Fruit fly (Drosophila melanogaster) whole organism, wandering third instar larva: Measurements from ENCODE around the gene CG5162.

Experiments used
- Abd-B ChIP-seq: fragments of >200 bp; optimal IDR thresholded peaks from 2 replicates; lab custom pipeline; 2017; ENCODE audit warnings: missing biosample characterization, missing genetic modification characterization
- CG32264 ChIP-seq: fragments of 200-800 bp; sonication (Bioruptor generic); optimal IDR thresholded peaks from 2 replicates; lab custom pipeline; 2016; ENCODE audit warnings: missing biosample characterization, missing genetic modification characterization
- CG9705 ChIP-seq: fragments of 200-800 bp; sonication (Bioruptor generic); optimal IDR thresholded peaks from 2 replicates; lab custom pipeline; 2018; ENCODE audit warnings: missing biosample characterization, mild to moderate bottlenecking, missing genetic modification characterization
- CrebA ChIP-seq: fragments of 200-800 bp; sonication (Bioruptor generic); optimal IDR thresholded peaks from 2 replicates; lab custom pipeline; 2016; ENCODE audit warnings: missing biosample characterization, mild to moderate bottlenecking, missing genetic modification characterization, borderline replicate concordance
- Dfd ChIP-seq: fragments of >200 bp; optimal IDR thresholded peaks from 2 replicates; lab custom pipeline; 2017; ENCODE audit warnings: missing biosample characterization, missing genetic modification characterization
- Dif ChIP-seq: fragments of 200-275, 200-300 bp; sonication (Bioruptor generic); optimal IDR thresholded peaks from 2 replicates; lab custom pipeline; 2018; ENCODE audit warnings: missing biosample characterization, missing genetic modification characterization; ENCODE audit not compliant: partially characterized antibody
- HLH106 ChIP-seq: fragments of 200-800 bp; optimal IDR thresholded peaks from 3 replicates; lab custom pipeline; 2019; ENCODE audit warnings: missing biosample characterization, mild to moderate bottlenecking, missing genetic modification characterization, moderate library complexity
- Hnf4 ChIP-seq: fragments of 200-800 bp; sonication (Bioruptor generic); optimal IDR thresholded peaks from 2 replicates; lab custom pipeline; 2016; ENCODE audit warnings: missing biosample characterization, mild to moderate bottlenecking, missing genetic modification characterization
- Hr83 ChIP-seq: fragments of 200-300 bp; sonication (Bioruptor generic); optimal IDR thresholded peaks from 2 replicates; lab custom pipeline; 2016; ENCODE audit warnings: missing biosample characterization, mild to moderate bottlenecking, missing genetic modification characterization, moderate library complexity; ENCODE audit not compliant: poor library complexity, severe bottlenecking
- Jra ChIP-seq: sonication (Bioruptor generic); optimal IDR thresholded peaks from 2 replicates; lab custom pipeline; 2016; ENCODE audit warnings: missing biosample characterization, missing genetic modification characterization
- Mio ChIP-seq: sonication (Bioruptor generic); optimal IDR thresholded peaks from 2 replicates; lab custom pipeline; 2016; ENCODE audit warnings: missing biosample characterization, missing genetic modification characterization
- Myc ChIP-seq: fragments of >200 bp; optimal IDR thresholded peaks from 2 replicates; lab custom pipeline; 2017
- N ChIP-seq: fragments of >200 bp; optimal IDR thresholded peaks from 2 replicates; lab custom pipeline; 2018; ENCODE audit warnings: missing biosample characterization, missing external identifiers, missing genetic modification characterization
- OdsH ChIP-seq: fragments of 200-800 bp; sonication (Bioruptor generic); optimal IDR thresholded peaks from 2 replicates; lab custom pipeline; 2016; ENCODE audit warnings: missing biosample characterization, mild to moderate bottlenecking, missing genetic modification characterization
- Rel ChIP-seq, 2 experiments: fragments of 200-800 bp; sonication (Bioruptor generic) in 1 of 2; optimal IDR thresholded peaks; 2 replicates in 1 of 2; 3 replicates in 1 of 2; lab custom pipeline; 2016 to 2019; ENCODE audit warnings: mild to moderate bottlenecking in 2 of 2, missing biosample characterization in 2 of 2, missing genetic modification characterization in 2 of 2, moderate library complexity in 1 of 2
- Sp1 ChIP-seq: fragments of 200-800 bp; sonication (Bioruptor generic); optimal IDR thresholded peaks from 3 replicates; lab custom pipeline; 2019; ENCODE audit warnings: missing biosample characterization, mild to moderate bottlenecking, missing genetic modification characterization, moderate library complexity
- Vsx2 ChIP-seq: fragments of 200-300, 225-300 bp; sonication (Bioruptor generic); optimal IDR thresholded peaks from 2 replicates; lab custom pipeline; 2018; ENCODE audit warnings: missing biosample characterization, missing genetic modification characterization; ENCODE audit not compliant: partially characterized antibody
- br ChIP-seq: fragments of 200-800 bp; sonication (Bioruptor generic); optimal IDR thresholded peaks from 2 replicates; lab custom pipeline; 2016; ENCODE audit warnings: missing biosample characterization, missing genetic modification characterization
- dl ChIP-seq, 2 experiments: fragments of 175-275, 200-275 bp in 1 of 2; fragments of 200-275 bp in 1 of 2; sonication (Bioruptor generic); optimal IDR thresholded peaks; lab custom pipeline; 2018; ENCODE audit warnings: mild to moderate bottlenecking in 2 of 2, missing biosample characterization in 2 of 2, missing genetic modification characterization in 2 of 2, moderate library complexity in 2 of 2; ENCODE audit not compliant: partially characterized antibody in 2 of 2, insufficient read depth in 1 of 2
- dmrt93B ChIP-seq: fragments of 200-800 bp; sonication (Bioruptor generic); optimal IDR thresholded peaks from 2 replicates; lab custom pipeline; 2018; ENCODE audit warnings: missing biosample characterization, mild to moderate bottlenecking, missing genetic modification characterization
- ey ChIP-seq: fragments of 200-800 bp; sonication (Bioruptor generic); optimal IDR thresholded peaks from 2 replicates; lab custom pipeline; 2016; ENCODE audit warnings: missing biosample characterization, missing genetic modification characterization
- foxo ChIP-seq, 2 experiments: fragments of 200-800 bp; sonication (Bioruptor generic); optimal IDR thresholded peaks; 2 replicates in 1 of 2; 3 replicates in 1 of 2; lab custom pipeline; 2016 to 2017; ENCODE audit warnings: missing biosample characterization in 2 of 2, missing genetic modification characterization in 2 of 2
- fru ChIP-seq: fragments of 200-800 bp; sonication (Bioruptor generic); optimal IDR thresholded peaks from 3 replicates; lab custom pipeline; 2016; ENCODE audit warnings: missing biosample characterization, mild to moderate bottlenecking, missing genetic modification characterization
- h ChIP-seq: fragments of 200-800 bp; sonication (Bioruptor generic); optimal IDR thresholded peaks from 3 replicates; lab custom pipeline; 2016; ENCODE audit warnings: missing biosample characterization, mild to moderate bottlenecking, missing genetic modification characterization
- jim ChIP-seq: fragments of 175-275, 200-325 bp; sonication (Bioruptor generic); optimal IDR thresholded peaks from 2 replicates; lab custom pipeline; 2016; ENCODE audit warnings: missing biosample characterization, mild to moderate bottlenecking, missing genetic modification characterization
- lola ChIP-seq: fragments of >200 bp; optimal IDR thresholded peaks from 2 replicates; lab custom pipeline; 2017; ENCODE audit warnings: missing biosample characterization, missing genetic modification characterization
- rgr ChIP-seq: fragments of 200-800 bp; sonication (Bioruptor generic); optimal IDR thresholded peaks from 3 replicates; lab custom pipeline; 2016; ENCODE audit warnings: missing biosample characterization, mild to moderate bottlenecking, missing genetic modification characterization
- sage ChIP-seq: fragments of 200-800 bp; sonication (Bioruptor generic); optimal IDR thresholded peaks from 2 replicates; lab custom pipeline; 2016; ENCODE audit warnings: missing biosample characterization, mild to moderate bottlenecking, missing genetic modification characterization
- sv ChIP-seq: fragments of 200-800 bp; sonication (Bioruptor generic); optimal IDR thresholded peaks from 3 replicates; lab custom pipeline; 2016; ENCODE audit warnings: missing biosample characterization, missing genetic modification characterization
- tai ChIP-seq: sonication (Bioruptor generic); optimal IDR thresholded peaks from 2 replicates; lab custom pipeline; 2016; ENCODE audit warnings: missing biosample characterization, missing genetic modification characterization
- usp ChIP-seq: fragments of >200 bp; optimal IDR thresholded peaks from 2 replicates; lab custom pipeline; 2017; ENCODE audit warnings: missing biosample characterization, missing genetic modification characterization
- woc ChIP-seq: sonication (Bioruptor generic); optimal IDR thresholded peaks from 2 replicates; lab custom pipeline; 2016; ENCODE audit warnings: missing biosample characterization, mild to moderate bottlenecking, missing genetic modification characterization

Gene CG5162

dm6 chrX:17227462-17227861 is 12.4 kb downstream of the CG5162 start:
- no peak for TF ChIP-seq Sp1 (GFP tag; lab: Kevin White, UChicago)
- no peak for TF ChIP-seq usp (GFP tag; lab: Kevin White, UChicago)
- no peak for TF ChIP-seq Mio (GFP tag; lab: Kevin White, UChicago)
- TF ChIP-seq Hnf4, result no peak
- no peak for TF ChIP-seq rgr (GFP tag; lab: Kevin White, UChicago)
- TF ChIP-seq Vsx2 (GFP tag; lab: Kevin White, UChicago), result no peak
- no peak for TF ChIP-seq woc (GFP tag; lab: Kevin White, UChicago)
- TF ChIP-seq HLH106 (tag; lab: Kevin White, UChicago), result no peak
- no peak for TF ChIP-seq OdsH (GFP tag; lab: Kevin White, UChicago)
- no peak for TF ChIP-seq CG32264 (GFP tag; lab: Kevin White, UChicago)
- TF ChIP-seq jim, result no peak
- no peak for TF ChIP-seq Jra (GFP tag; lab: Kevin White, UChicago)
- no peak for TF ChIP-seq sv (GFP tag; lab: Kevin White, UChicago)
- TF ChIP-seq Myc (lab: Kevin White, UChicago), result no peak
- no peak for TF ChIP-seq Abd-B (GFP tag; lab: Kevin White, UChicago)
- TF ChIP-seq lola (GFP tag; lab: Kevin White, UChicago), result no peak
- TF ChIP-seq dmrt93B, result no peak
- TF ChIP-seq CG9705, result no peak
- no peak for TF ChIP-seq Dif (GFP tag; lab: Kevin White, UChicago)
- no peak for TF ChIP-seq ey (GFP tag; lab: Kevin White, UChicago)

- TF ChIP-seq Hr83 (GFP tag; lab: Kevin White, UChicago) (no peak), woc (GFP tag; lab: Kevin White, UChicago) (no peak), sv (GFP tag; lab: Kevin White, UChicago) (no peak), br (peak; percentile 23), Dif (GFP tag; lab: Kevin White, UChicago) (no peak), OdsH (GFP tag; lab: Kevin White, UChicago) (no peak), dl (GFP tag; optimal IDR thresholded peaks at IDR 0.05; lab: Kevin White, UChicago; ENCODE audit: insufficient read depth in 1 of 2, partially characterized antibody in 2 of 2) (no peak), N (GFP tag; lab: Kevin White, UChicago) (no peak), CG32264 (GFP tag; lab: Kevin White, UChicago) (no peak), fru (GFP tag; lab: Kevin White, UChicago) (peak; percentile 32), ey (GFP tag; lab: Kevin White, UChicago) (peak; percentile 25), CrebA (GFP tag; lab: Kevin White, UChicago) (no peak), tai (GFP tag; lab: Kevin White, UChicago) (no peak), dmrt93B (no peak), sage (no peak), HLH106 (tag; lab: Kevin White, UChicago) (no peak), h (no peak), foxo (GFP tag; optimal IDR thresholded peaks at IDR 0.05; lab: Kevin White, UChicago) (peak in 1 of 2 experiments; percentile 45), CG9705 (no peak), usp (GFP tag; lab: Kevin White, UChicago) (no peak), Myc (lab: Kevin White, UChicago) (no peak), jim (no peak), rgr (GFP tag; lab: Kevin White, UChicago) (peak; percentile 40), Hnf4 (peak; percentile 29), Mio (GFP tag; lab: Kevin White, UChicago) (no peak), Dfd (GFP tag; lab: Kevin White, UChicago) (no peak)
Observed at dm6 chrX:17229475-17230169, 14.5 kb downstream of the CG5162 start.

- TF ChIP-seq dl (GFP tag; optimal IDR thresholded peaks at IDR 0.05; lab: Kevin White, UChicago; ENCODE audit: insufficient read depth in 1 of 2, partially characterized antibody in 2 of 2) (no peak), OdsH (GFP tag; lab: Kevin White, UChicago) (no peak), Dif (GFP tag; lab: Kevin White, UChicago) (no peak), Abd-B (GFP tag; lab: Kevin White, UChicago) (no peak), CG32264 (GFP tag; lab: Kevin White, UChicago) (no peak), Rel (GFP tag; optimal IDR thresholded peaks at IDR 0.05; lab: Kevin White, UChicago) (no peak), Rel (tag; optimal IDR thresholded peaks at IDR 0.05; lab: Kevin White, UChicago) (no peak)
Observed at dm6 chrX:17230944-17231343, 15.8 kb downstream of the CG5162 start, which contains the start of gene CG10597. CG10597 (minus strand) TSS chrX:17231044.
